Fruit fly (Drosophila melanogaster) whole organism, prepupa: ENCODE measurements around the gene CG1638.
A peak's percentile ranks its signal among the peaks of the same experiment; 100 is the strongest.

Source experiments
- Blimp-1 ChIP-seq: fragments of 200-800 bp; sonication (Bioruptor generic); optimal IDR thresholded peaks from 3 replicates; lab custom pipeline; 2017; ENCODE audit warnings: missing biosample characterization, missing genetic modification characterization, mild to moderate bottlenecking, moderate library complexity, missing genetic modification reagents
- CG10631 ChIP-seq: fragments of 200-800 bp; sonication (Bioruptor generic); optimal IDR thresholded peaks from 2 replicates; lab custom pipeline; 2016; ENCODE audit warnings: missing biosample characterization, missing genetic modification characterization
- CG10669 ChIP-seq: fragments of 200-800 bp; sonication (Bioruptor generic); optimal IDR thresholded peaks from 3 replicates; lab custom pipeline; 2018; ENCODE audit warnings: missing biosample characterization, mild to moderate bottlenecking, missing genetic modification characterization, moderate library complexity
- CG11294 ChIP-seq: fragments of 200-800 bp; sonication (Bioruptor generic); IDR thresholded peaks from 2 replicates; pipeline ENCODE4 v1.3.6; 2022; ENCODE audit warnings: missing biosample characterization, missing genetic modification characterization
- CG11762 ChIP-seq: fragments of 200-800 bp; sonication (Bioruptor generic); optimal IDR thresholded peaks from 3 replicates; lab custom pipeline; 2016; ENCODE audit warnings: missing biosample characterization, missing genetic modification characterization; ENCODE audit not compliant: insufficient read depth
- CG15336 ChIP-seq: fragments of 200-800 bp; sonication (Bioruptor generic); IDR thresholded peaks from 2 replicates; pipeline ENCODE4 v1.3.6; 2022; ENCODE audit warnings: missing biosample characterization, missing genetic modification characterization
- CG1621 ChIP-seq: fragments of 200-800 bp; sonication (Bioruptor generic); optimal IDR thresholded peaks from 3 replicates; lab custom pipeline; 2018; ENCODE audit warnings: missing biosample characterization, mild to moderate bottlenecking, missing genetic modification characterization
- CG16779 ChIP-seq: fragments of 200-800 bp; sonication (Bioruptor generic); optimal IDR thresholded peaks from 3 replicates; lab custom pipeline; 2017; ENCODE audit warnings: missing biosample characterization, mild to moderate bottlenecking, missing genetic modification characterization
- CG3032 ChIP-seq: fragments of 200-800 bp; optimal IDR thresholded peaks from 2 replicates; lab custom pipeline; 2019; ENCODE audit warnings: missing biosample characterization, mild to moderate bottlenecking, missing genetic modification characterization, moderate library complexity
- CG32006 ChIP-seq: fragments of 200-800 bp; sonication (Bioruptor generic); optimal IDR thresholded peaks from 3 replicates; lab custom pipeline; 2017; ENCODE audit warnings: missing biosample characterization, mild to moderate bottlenecking, missing genetic modification characterization
- CG34406 ChIP-seq: fragments of 200-800 bp; sonication (Bioruptor generic); optimal IDR thresholded peaks from 3 replicates; lab custom pipeline; 2016; ENCODE audit warnings: missing biosample characterization, missing genetic modification characterization
- CG3919 ChIP-seq: fragments of 200-800 bp; sonication (Bioruptor generic); optimal IDR thresholded peaks from 3 replicates; lab custom pipeline; 2016; ENCODE audit warnings: missing biosample characterization, missing genetic modification characterization
- CG4318 ChIP-seq: fragments of 200-800 bp; sonication (Bioruptor generic); optimal IDR thresholded peaks from 3 replicates; lab custom pipeline; 2017; ENCODE audit warnings: missing biosample characterization, mild to moderate bottlenecking, missing genetic modification characterization
- CG6163 ChIP-seq: fragments of 200-800 bp; sonication (Bioruptor generic); IDR thresholded peaks from 3 replicates; pipeline ENCODE4 v1.3.6; 2022; ENCODE audit warnings: missing biosample characterization, missing genetic modification characterization
- CG6276 ChIP-seq: fragments of 200-800 bp; sonication (Bioruptor generic); optimal IDR thresholded peaks from 2 replicates; lab custom pipeline; 2017; ENCODE audit warnings: missing biosample characterization, mild to moderate bottlenecking, missing genetic modification characterization
- CG6792 ChIP-seq: fragments of 200-800 bp; sonication (Bioruptor generic); optimal IDR thresholded peaks from 3 replicates; lab custom pipeline; 2016; ENCODE audit warnings: missing biosample characterization, missing genetic modification characterization
- CG6808 ChIP-seq: fragments of 200-800 bp; sonication (Bioruptor generic); optimal IDR thresholded peaks from 3 replicates; lab custom pipeline; 2017; ENCODE audit warnings: missing biosample characterization, missing genetic modification characterization, mild to moderate bottlenecking, moderate library complexity, missing genetic modification reagents
- CG9139 ChIP-seq: fragments of 200-800 bp; sonication (Bioruptor generic); optimal IDR thresholded peaks from 3 replicates; lab custom pipeline; 2017; ENCODE audit warnings: missing biosample characterization, mild to moderate bottlenecking, missing genetic modification characterization
- Eip78C ChIP-seq: fragments of 200-800 bp; sonication (Bioruptor generic); peaks from one replicate; lab custom pipeline; 2016; ENCODE audit warnings: missing biosample characterization, missing genetic modification characterization
- Eip93F ChIP-seq: fragments of 200-800 bp; sonication (Bioruptor generic); optimal IDR thresholded peaks from 2 replicates; lab custom pipeline; 2016; ENCODE audit warnings: missing biosample characterization, mild to moderate bottlenecking, missing genetic modification characterization
- Ets96B ChIP-seq: fragments of 200-800 bp; optimal IDR thresholded peaks from 2 replicates; lab custom pipeline; 2019; ENCODE audit warnings: missing biosample characterization, mild to moderate bottlenecking, missing genetic modification characterization, moderate library complexity
- Gug ChIP-seq: fragments of 200-800 bp; sonication (Bioruptor generic); IDR thresholded peaks from 2 replicates; pipeline ENCODE4 v1.3.6; 2022; ENCODE audit warnings: missing biosample characterization, missing genetic modification characterization
- Hr38 ChIP-seq: sonication (Bioruptor generic); optimal IDR thresholded peaks from 2 replicates; lab custom pipeline; 2016; ENCODE audit warnings: missing biosample characterization, missing genetic modification characterization
- Hr39 ChIP-seq: fragments of 200-800 bp; sonication (Bioruptor generic); optimal IDR thresholded peaks from 2 replicates; lab custom pipeline; 2016; ENCODE audit warnings: missing biosample characterization, missing genetic modification characterization
- Hr4 ChIP-seq: fragments of 200-800 bp; sonication (Bioruptor generic); optimal IDR thresholded peaks from 3 replicates; lab custom pipeline; 2016; ENCODE audit warnings: missing biosample characterization, missing genetic modification characterization
- Lpt ChIP-seq: fragments of 200-800 bp; sonication (Bioruptor generic); optimal IDR thresholded peaks from 3 replicates; lab custom pipeline; 2016; ENCODE audit warnings: missing biosample characterization, missing genetic modification characterization
- Met ChIP-seq: fragments of 200-800 bp; sonication (Bioruptor generic); optimal IDR thresholded peaks from 3 replicates; lab custom pipeline; 2016; ENCODE audit warnings: missing biosample characterization, missing genetic modification characterization
- Smox ChIP-seq: fragments of 200-800 bp; sonication (Bioruptor generic); optimal IDR thresholded peaks from 3 replicates; lab custom pipeline; 2016; ENCODE audit warnings: missing biosample characterization, missing genetic modification characterization
- Sox14 ChIP-seq: fragments of 200-800 bp; sonication (Bioruptor generic); optimal IDR thresholded peaks from 3 replicates; lab custom pipeline; 2016; ENCODE audit warnings: missing biosample characterization, missing genetic modification characterization
- Sox15 ChIP-seq: fragments of 200-800 bp; sonication (Bioruptor generic); optimal IDR thresholded peaks from 3 replicates; lab custom pipeline; 2016; ENCODE audit warnings: missing biosample characterization, missing genetic modification characterization
- achi ChIP-seq: fragments of 200-800 bp; sonication (Bioruptor generic); optimal IDR thresholded peaks from 3 replicates; lab custom pipeline; 2016; ENCODE audit warnings: missing biosample characterization, missing genetic modification characterization
- cyc ChIP-seq: fragments of 200-800 bp; sonication (Bioruptor generic); optimal IDR thresholded peaks from 3 replicates; lab custom pipeline; 2016; ENCODE audit warnings: missing biosample characterization, missing genetic modification characterization
- dac ChIP-seq: fragments of 200-800 bp; sonication (Bioruptor generic); optimal IDR thresholded peaks from 2 replicates; lab custom pipeline; 2017; ENCODE audit warnings: missing biosample characterization, mild to moderate bottlenecking, missing genetic modification characterization
- dsx ChIP-seq: fragments of 200-800 bp; optimal IDR thresholded peaks from 3 replicates; lab custom pipeline; 2019; ENCODE audit warnings: missing biosample characterization, mild to moderate bottlenecking, missing genetic modification characterization, moderate library complexity; ENCODE audit not compliant: poor library complexity, severe bottlenecking
- eg ChIP-seq: fragments of 200-800 bp; sonication (Bioruptor generic); IDR thresholded peaks from 3 replicates; pipeline ENCODE4 v1.3.6; 2022; ENCODE audit warnings: missing biosample characterization, missing genetic modification characterization
- esn ChIP-seq: fragments of 200-800 bp; sonication (Bioruptor generic); optimal IDR thresholded peaks from 2 replicates; lab custom pipeline; 2016; ENCODE audit warnings: missing biosample characterization, mild to moderate bottlenecking, missing genetic modification characterization, moderate library complexity
- fd85E ChIP-seq: fragments of 200-800 bp; sonication (Bioruptor generic); optimal IDR thresholded peaks from 3 replicates; lab custom pipeline; 2016; ENCODE audit warnings: missing biosample characterization, missing genetic modification characterization
- fkh ChIP-seq: fragments of 200-800 bp; sonication (Bioruptor generic); optimal IDR thresholded peaks from 3 replicates; lab custom pipeline; 2017; ENCODE audit warnings: missing biosample characterization, mild to moderate bottlenecking, missing genetic modification characterization, moderate library complexity
- lz ChIP-seq: fragments of 200-800 bp; sonication (Bioruptor generic); optimal IDR thresholded peaks from 3 replicates; lab custom pipeline; 2016; ENCODE audit warnings: missing biosample characterization, missing genetic modification characterization
- net ChIP-seq: fragments of 200-800 bp; sonication (Bioruptor generic); optimal IDR thresholded peaks from 3 replicates; lab custom pipeline; 2016; ENCODE audit warnings: missing biosample characterization, missing genetic modification characterization
- pdm3 ChIP-seq: fragments of 200-800 bp; sonication (Bioruptor generic); optimal IDR thresholded peaks from 3 replicates; lab custom pipeline; 2016; ENCODE audit warnings: missing biosample characterization, missing genetic modification characterization
- salr ChIP-seq, 2 experiments: fragments of 200-800 bp; sonication (Bioruptor generic); optimal IDR thresholded peaks; 3 replicates each; lab custom pipeline; 2016 to 2018; ENCODE audit warnings: missing biosample characterization in 2 of 2, missing genetic modification characterization in 2 of 2, mild to moderate bottlenecking in 1 of 2
- spab ChIP-seq: fragments of 200-800 bp; sonication (Bioruptor generic); optimal IDR thresholded peaks from 2 replicates; lab custom pipeline; 2017; ENCODE audit warnings: missing biosample characterization, mild to moderate bottlenecking, missing genetic modification characterization, missing genetic modification reagents
- ss ChIP-seq, 2 experiments: fragments of 200-800 bp; sonication (Bioruptor generic); optimal IDR thresholded peaks; 2 replicates in 1 of 2; 3 replicates in 1 of 2; lab custom pipeline; 2017 to 2018; ENCODE audit warnings: mild to moderate bottlenecking in 2 of 2, missing biosample characterization in 2 of 2, missing genetic modification characterization in 2 of 2, moderate library complexity in 1 of 2
- svp ChIP-seq: fragments of 200-800 bp; sonication (Bioruptor generic); peaks from one replicate; lab custom pipeline; 2016; ENCODE audit warnings: missing biosample characterization, missing genetic modification characterization
- topi ChIP-seq: fragments of 200-800 bp; sonication (Bioruptor generic); optimal IDR thresholded peaks from 3 replicates; lab custom pipeline; 2016; ENCODE audit warnings: missing biosample characterization, missing genetic modification characterization
- vri ChIP-seq: fragments of 200-800 bp; sonication (Bioruptor generic); optimal IDR thresholded peaks from 3 replicates; lab custom pipeline; 2016; ENCODE audit warnings: missing biosample characterization, mild to moderate bottlenecking, missing genetic modification characterization

The CG1638 gene

dm6 chr3R:31622648-31623047 is 32.3 kb downstream of the CG1638 start:
- no peak for TF ChIP-seq net (GFP tag; lab: Kevin White, UChicago)
- TF ChIP-seq CG3032 = no peak
- no peak for TF ChIP-seq Eip78C (GFP tag; lab: Kevin White, UChicago)
- TF ChIP-seq vri (GFP tag; lab: Kevin White, UChicago) = no peak
- TF ChIP-seq CG10631 = no peak
- no peak for TF ChIP-seq Lpt (GFP tag; lab: Kevin White, UChicago)
- TF ChIP-seq fd85E (GFP tag; lab: Kevin White, UChicago) = no peak
- no peak for TF ChIP-seq achi (GFP tag; lab: Kevin White, UChicago)
- TF ChIP-seq spab (GFP tag; lab: Kevin White, UChicago) = no peak
- no peak for TF ChIP-seq topi (GFP tag; lab: Kevin White, UChicago)
- no peak for TF ChIP-seq lz (GFP tag; lab: Kevin White, UChicago)
- TF ChIP-seq fkh = no peak
- no peak for TF ChIP-seq esn (GFP tag; lab: Kevin White, UChicago)
- no peak for TF ChIP-seq Sox15 (GFP tag; lab: Kevin White, UChicago)
- TF ChIP-seq CG9139 (GFP tag; lab: Kevin White, UChicago) = no peak
- no peak for TF ChIP-seq CG11762
- no peak for TF ChIP-seq Blimp-1 (GFP tag; lab: Kevin White, UChicago)
- no peak for TF ChIP-seq CG6276 (GFP tag; lab: Kevin White, UChicago)
- TF ChIP-seq Met = no peak
- no peak for TF ChIP-seq CG3919 (GFP tag; lab: Kevin White, UChicago)

- TF ChIP-seq CG11762 (no peak), Sox15 (GFP tag; lab: Kevin White, UChicago) (no peak), CG6808 (no peak), CG6792 (GFP tag; lab: Kevin White, UChicago) (no peak), Hr38 (GFP tag; lab: Kevin White, UChicago) (no peak), lz (GFP tag; lab: Kevin White, UChicago) (no peak), Met (no peak), vri (GFP tag; lab: Kevin White, UChicago) (no peak), CG11294 (no peak), Hr39 (GFP tag; lab: Kevin White, UChicago) (no peak), fkh (no peak), Blimp-1 (GFP tag; lab: Kevin White, UChicago) (no peak)
These were observed 35.9 kb downstream of the CG1638 start for dm6 chr3R:31626237-31626636.

- TF ChIP-seq CG10631 (peak; percentile 24), Lpt (GFP tag; lab: Kevin White, UChicago) (peak; percentile 39), Eip78C (GFP tag; lab: Kevin White, UChicago) (peak; percentile 69), Gug (GFP tag; lab: Robert Waterston, UW) (peak; percentile 56), Sox14 (GFP tag; lab: Kevin White, UChicago) (no peak), Eip93F (no peak), achi (GFP tag; lab: Kevin White, UChicago) (peak; percentile 0), eg (peak; percentile 66; the same call in 2 of the 3 replicates), CG32006 (GFP tag; lab: Kevin White, UChicago) (peak; percentile 60), CG4318 (GFP tag; lab: Kevin White, UChicago) (no peak), svp (GFP tag; lab: Kevin White, UChicago) (peak; percentile 68), CG10669 (GFP tag; lab: Kevin White, UChicago) (no peak), pdm3 (GFP tag; lab: Kevin White, UChicago) (peak; percentile 21), Hr4 (GFP tag; lab: Kevin White, UChicago) (peak; percentile 69), Hr39 (GFP tag; lab: Kevin White, UChicago) (no peak), ss (GFP tag; optimal IDR thresholded peaks at IDR 0.05; lab: Kevin White, UChicago) (no peak), CG11762 (no peak), Smox (no peak), CG1621 (no peak), dsx (GFP tag; lab: Kevin White, UChicago) (no peak), topi (GFP tag; lab: Kevin White, UChicago) (no peak), Ets96B (tag; lab: Kevin White, UChicago) (no peak), CG6163 (GFP tag; lab: Robert Waterston, UW) (peak; percentile 55; the same call in 2 of the 3 replicates), salr (GFP tag; optimal IDR thresholded peaks at IDR 0.05; lab: Kevin White, UChicago) (peak in 1 of 2 experiments; percentile 1), CG16779 (no peak), CG15336 (GFP tag; lab: Robert Waterston, UW) (peak; percentile 64), CG3919 (GFP tag; lab: Kevin White, UChicago) (peak; percentile 13), CG9139 (GFP tag; lab: Kevin White, UChicago) (no peak), CG6276 (GFP tag; lab: Kevin White, UChicago) (peak; percentile 6), CG6792 (GFP tag; lab: Kevin White, UChicago) (no peak), dac (GFP tag; lab: Kevin White, UChicago) (no peak), CG34406 (no peak), cyc (GFP tag; lab: Kevin White, UChicago) (no peak)
These were observed 36.8 kb downstream of the CG1638 start for dm6 chr3R:31627186-31627585.
